Worm (Caenorhabditis elegans) whole organism, late embryonic: ENCODE measurements around the gene ZK822.9.

Source experiments
- C08G9.2 ChIP-seq: sonication (generic microtip); optimal IDR thresholded peaks from 2 replicates; lab custom pipeline; 2016; ENCODE audit warnings: mild to moderate bottlenecking, missing genetic modification characterization, moderate library complexity, missing compliant biosample characterization
- C38D4.7 ChIP-seq: fragments of 200-800 bp; sonication (Bioruptor generic); optimal IDR thresholded peaks from 2 replicates; lab custom pipeline; 2018; ENCODE audit warnings: mild to moderate bottlenecking, missing genetic modification characterization, moderate library complexity, missing compliant biosample characterization
- F13H6.1 ChIP-seq: sonication (generic microtip); optimal IDR thresholded peaks from 2 replicates; lab custom pipeline; 2016; ENCODE audit warnings: missing genetic modification characterization, missing compliant biosample characterization
- ahr-1 ChIP-seq: sonication (generic microtip); optimal IDR thresholded peaks from 2 replicates; lab custom pipeline; 2016; ENCODE audit warnings: missing genetic modification characterization, missing compliant biosample characterization
- ama-1 ChIP-seq: fragments of 150-350 bp; optimal IDR thresholded peaks from 2 replicates; lab custom pipeline; 2014
- ceh-14 ChIP-seq: sonication (generic microtip); optimal IDR thresholded peaks from 2 replicates; lab custom pipeline; 2016; ENCODE audit warnings: missing genotype, missing genetic modification characterization, missing compliant biosample characterization
- ceh-2 ChIP-seq: sonication (generic microtip); optimal IDR thresholded peaks from 2 replicates; lab custom pipeline; 2016; ENCODE audit warnings: missing genotype, missing genetic modification characterization, missing compliant biosample characterization
- ceh-24 ChIP-seq: sonication (generic microtip); optimal IDR thresholded peaks from 2 replicates; lab custom pipeline; 2016; ENCODE audit warnings: mild to moderate bottlenecking, missing genetic modification characterization, missing compliant biosample characterization
- ceh-30 ChIP-seq: fragments of 150-350 bp; optimal IDR thresholded peaks from 2 replicates; lab custom pipeline; 2014; ENCODE audit warnings: missing biosample characterization, missing genetic modification characterization
- ceh-31 ChIP-seq: sonication (generic microtip); optimal IDR thresholded peaks from 2 replicates; lab custom pipeline; 2016; ENCODE audit warnings: missing genetic modification characterization, missing compliant biosample characterization
- ceh-34 ChIP-seq: sonication (generic microtip); optimal IDR thresholded peaks from 2 replicates; lab custom pipeline; 2016; ENCODE audit warnings: mild to moderate bottlenecking, missing genetic modification characterization, missing compliant biosample characterization
- ceh-48 ChIP-seq: sonication (generic microtip); optimal IDR thresholded peaks from 2 replicates; lab custom pipeline; 2016; ENCODE audit warnings: missing genetic modification characterization, inconsistent platforms, missing compliant biosample characterization
- ceh-9 ChIP-seq: sonication (generic microtip); optimal IDR thresholded peaks from 2 replicates; lab custom pipeline; 2016; ENCODE audit warnings: mild to moderate bottlenecking, missing genetic modification characterization, inconsistent platforms, missing compliant biosample characterization
- che-1 ChIP-seq: sonication (generic microtip); optimal IDR thresholded peaks from 2 replicates; lab custom pipeline; 2016; ENCODE audit warnings: mild to moderate bottlenecking, missing genetic modification characterization, missing compliant biosample characterization
- elt-4 ChIP-seq: sonication (generic microtip); optimal IDR thresholded peaks from 2 replicates; lab custom pipeline; 2016; ENCODE audit warnings: missing genetic modification characterization, missing compliant biosample characterization
- eyg-1 ChIP-seq: sonication (generic microtip); optimal IDR thresholded peaks from 2 replicates; lab custom pipeline; 2016; ENCODE audit warnings: missing genotype, missing genetic modification characterization, missing compliant biosample characterization
- fax-1 ChIP-seq: sonication (generic microtip); optimal IDR thresholded peaks from 2 replicates; lab custom pipeline; 2016; ENCODE audit warnings: missing genotype, missing genetic modification characterization, missing compliant biosample characterization
- lim-6 ChIP-seq: sonication (generic microtip); optimal IDR thresholded peaks from 2 replicates; lab custom pipeline; 2016; ENCODE audit warnings: missing genetic modification characterization, missing compliant biosample characterization
- nfya-1 ChIP-seq: sonication (generic microtip); optimal IDR thresholded peaks from 2 replicates; lab custom pipeline; 2017; ENCODE audit warnings: missing genetic modification characterization, mild to moderate bottlenecking, missing compliant biosample characterization, antibody characterized with exemption, moderate library complexity
- nhr-11 ChIP-seq: fragments of 150-350 bp; optimal IDR thresholded peaks from 2 replicates; lab custom pipeline; 2014; ENCODE audit warnings: missing biosample characterization, missing genetic modification characterization
- nhr-232 ChIP-seq: sonication (generic microtip); optimal IDR thresholded peaks from 2 replicates; lab custom pipeline; 2016; ENCODE audit warnings: missing genetic modification characterization, missing compliant biosample characterization
- npax-4 ChIP-seq: sonication (generic microtip); optimal IDR thresholded peaks from 2 replicates; lab custom pipeline; 2016; ENCODE audit warnings: missing genetic modification characterization, missing compliant biosample characterization
- odd-2 ChIP-seq: sonication (generic microtip); optimal IDR thresholded peaks from 2 replicates; lab custom pipeline; 2017; ENCODE audit warnings: antibody characterized with exemption, mild to moderate bottlenecking, missing genetic modification characterization, missing compliant biosample characterization
- pag-3 ChIP-seq: sonication (generic microtip); optimal IDR thresholded peaks from 2 replicates; lab custom pipeline; 2016; ENCODE audit warnings: missing compliant biosample characterization, missing genetic modification characterization, borderline replicate concordance
- pat-9 ChIP-seq: fragments of 200-800 bp; sonication (Bioruptor generic); optimal IDR thresholded peaks from 2 replicates; lab custom pipeline; 2018; ENCODE audit warnings: mild to moderate bottlenecking, missing genetic modification characterization, moderate library complexity, missing compliant biosample characterization
- pax-1 ChIP-seq: fragments of 150-350 bp; optimal IDR thresholded peaks from 2 replicates; lab custom pipeline; 2014; ENCODE audit warnings: missing biosample characterization, missing genetic modification characterization
- pha-2 ChIP-seq: sonication (generic microtip); optimal IDR thresholded peaks from 2 replicates; lab custom pipeline; 2017; ENCODE audit warnings: mild to moderate bottlenecking, missing genetic modification characterization, missing compliant biosample characterization
- tbx-2 ChIP-seq: sonication (generic microtip); optimal IDR thresholded peaks from 2 replicates; lab custom pipeline; 2016; ENCODE audit warnings: missing genetic modification characterization, missing compliant biosample characterization
- ttx-3 ChIP-seq: sonication (generic microtip); optimal IDR thresholded peaks from 2 replicates; lab custom pipeline; 2016; ENCODE audit warnings: missing genetic modification reagents, missing genetic modification characterization, missing compliant biosample characterization
- unc-42 ChIP-seq: sonication (generic microtip); optimal IDR thresholded peaks from 2 replicates; lab custom pipeline; 2016; ENCODE audit warnings: missing genotype, missing genetic modification characterization, missing compliant biosample characterization
- unc-55 ChIP-seq: sonication (generic microtip); optimal IDR thresholded peaks from 2 replicates; lab custom pipeline; 2017; ENCODE audit warnings: missing biosample characterization, missing genetic modification reagents, missing genetic modification characterization
- zip-5 ChIP-seq: sonication (generic microtip); optimal IDR thresholded peaks from 2 replicates; lab custom pipeline; 2016; ENCODE audit warnings: missing genetic modification characterization, missing compliant biosample characterization
- ztf-16 ChIP-seq: sonication (generic microtip); optimal IDR thresholded peaks from 2 replicates; lab custom pipeline; 2017; ENCODE audit warnings: missing genetic modification characterization, missing compliant biosample characterization

Gene ZK822.9

DNA sequence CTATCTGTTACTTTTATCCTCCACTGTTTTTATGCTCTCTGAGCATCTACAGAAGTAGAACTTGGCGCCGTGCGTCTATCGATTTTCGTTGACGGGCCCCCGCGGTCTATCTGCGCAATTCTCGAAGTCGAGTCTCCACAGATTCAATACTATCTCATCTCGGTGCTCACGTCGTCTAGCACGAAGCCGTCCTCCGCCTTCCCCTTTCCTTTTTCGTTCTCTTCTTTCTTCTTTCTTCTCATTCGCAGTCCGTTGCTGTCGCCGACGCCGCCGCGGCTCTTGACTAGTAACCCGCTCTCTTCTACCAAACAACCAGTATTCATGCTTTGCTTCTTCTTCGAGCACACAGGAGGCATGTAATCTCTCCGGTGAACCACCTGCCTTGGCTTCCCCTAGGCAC, 44.7 kb upstream of the ZK822.9 start (continued):
- TF ChIP-seq elt-4 (tag; lab: Kevin White, UChicago) (peak; percentile 1), ceh-14 (no peak)

DNA sequence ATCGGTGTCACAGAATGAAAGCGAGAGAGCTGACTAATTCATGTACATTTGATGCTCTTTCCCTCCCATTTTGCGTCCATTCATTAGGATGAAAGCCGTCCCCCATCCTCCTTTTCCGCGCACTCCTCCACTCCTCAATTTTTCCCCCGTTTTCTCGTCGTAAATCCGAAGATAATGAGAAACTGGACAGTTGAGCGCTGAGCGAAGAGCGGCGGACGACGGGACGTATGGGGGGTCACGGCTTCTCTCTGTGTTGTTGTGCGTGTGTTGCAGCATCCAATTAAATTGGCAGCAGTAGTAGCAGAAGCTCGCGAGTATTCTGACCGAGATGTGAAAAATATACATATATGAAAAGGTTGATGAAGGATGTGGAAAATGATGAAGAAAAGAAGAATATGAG, 43.8 kb upstream of the ZK822.9 start:
- TF ChIP-seq ceh-9 (tag; lab: Kevin White, UChicago) = peak; percentile 27
- TF ChIP-seq ceh-31 (tag; lab: Kevin White, UChicago) = peak; percentile 18
- TF ChIP-seq ceh-14 = peak; percentile 64
- TF ChIP-seq unc-42 (tag; lab: Kevin White, UChicago) = peak; percentile 66
- peak; percentile 16 for TF ChIP-seq nfya-1 (tag; lab: Kevin White, UChicago)
- peak; percentile 41 for TF ChIP-seq ttx-3 (tag; lab: Kevin White, UChicago)
- no peak for TF ChIP-seq C08G9.2 (tag; lab: Kevin White, UChicago)
- no peak for TF ChIP-seq ahr-1 (tag; lab: Kevin White, UChicago)
- peak; percentile 45 for TF ChIP-seq lim-6

DNA sequence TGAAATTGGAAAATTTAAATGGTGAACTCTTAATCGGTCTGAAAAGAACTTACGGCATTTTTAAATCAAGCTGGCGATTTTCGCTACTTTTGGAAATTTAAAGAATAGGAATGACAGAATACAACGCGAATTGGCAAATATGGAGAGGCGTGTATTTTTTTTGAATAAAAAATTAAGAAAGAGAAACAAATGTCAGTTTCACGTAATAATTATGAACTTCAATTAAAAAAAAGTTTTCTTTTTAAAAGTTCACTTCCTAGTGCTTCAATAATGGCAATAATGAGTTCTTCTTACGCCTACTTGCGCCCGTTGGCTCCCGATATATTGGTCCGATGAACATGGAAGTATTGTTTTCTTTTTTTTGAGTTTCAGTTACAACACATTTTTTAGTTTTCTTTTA, 38.1 kb upstream of the ZK822.9 start, which contains the start of gene pph-2:
Gene pph-2, minus strand, starts transcription at position 101 of the 400 bp plus-strand sequence.
- TF ChIP-seq ttx-3 (tag; lab: Kevin White, UChicago) (no peak), ceh-48 (tag; lab: Kevin White, UChicago) (no peak), npax-4 (tag; lab: Kevin White, UChicago) (no peak), ceh-34 (tag; lab: Kevin White, UChicago) (no peak), che-1 (tag; lab: Kevin White, UChicago) (no peak), nfya-1 (tag; lab: Kevin White, UChicago) (no peak), F13H6.1 (tag; lab: Kevin White, UChicago) (no peak), ztf-16 (tag; lab: Kevin White, UChicago) (no peak), odd-2 (tag; lab: Kevin White, UChicago) (no peak), ceh-24 (tag; lab: Kevin White, UChicago) (no peak), C38D4.7 (no peak), unc-55 (GFP tag; lab: Kevin White, UChicago) (no peak)

DNA sequence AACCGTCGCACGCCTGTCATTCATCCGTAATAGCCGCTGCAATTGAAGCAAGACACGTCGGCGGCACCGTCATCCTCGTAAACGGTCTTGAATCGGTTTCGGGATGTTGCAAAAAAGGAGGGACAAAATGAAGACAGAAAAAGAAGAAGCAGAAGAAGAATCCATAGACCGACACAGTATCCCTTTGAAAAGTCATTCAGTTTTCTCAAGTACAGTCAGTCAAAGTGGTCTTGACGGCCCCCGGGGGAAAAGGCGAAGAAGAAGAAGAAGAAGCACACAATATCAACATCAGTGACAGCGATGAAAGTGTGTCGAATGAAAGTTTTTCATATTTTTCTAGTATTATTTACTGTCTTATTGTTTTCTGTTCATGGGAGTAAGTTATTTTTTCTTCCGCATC, 37.5 kb upstream of the ZK822.9 start, which contains the start of gene cutl-27:
Gene cutl-27, plus strand, starts transcription at position 301 of the 400 bp plus-strand sequence.
- TF ChIP-seq ceh-30 (tag; lab: Kevin White, UChicago) (no peak), nhr-232 (no peak), tbx-2 (tag; lab: Kevin White, UChicago) (no peak), pax-1 (tag; lab: Kevin White, UChicago) (no peak), pat-9 (tag; lab: Kevin White, UChicago) (no peak), pha-2 (tag; lab: Kevin White, UChicago) (no peak), zip-5 (tag; lab: Kevin White, UChicago) (no peak), ama-1 (no peak), nfya-1 (tag; lab: Kevin White, UChicago) (no peak)

DNA sequence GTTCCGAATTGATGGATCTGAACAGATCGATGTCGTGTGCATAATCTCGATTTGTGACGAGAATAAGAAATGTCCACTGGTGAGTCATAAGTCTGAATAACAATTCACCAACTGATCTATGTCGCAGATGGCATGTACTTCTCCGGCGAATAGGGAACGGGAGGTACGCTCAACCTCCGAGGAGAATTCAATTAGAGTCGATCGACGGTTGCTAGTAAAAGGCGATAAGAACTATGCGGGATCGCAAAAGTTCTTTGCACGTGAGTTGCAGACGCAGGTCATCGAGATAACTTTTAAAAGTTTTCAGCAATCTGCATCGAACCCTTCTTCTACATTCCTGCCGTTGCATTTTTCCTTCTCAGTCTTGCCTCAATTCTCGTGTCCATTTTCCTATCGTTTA, 33.2 kb upstream of the ZK822.9 start:
- no peak for TF ChIP-seq pax-1 (tag; lab: Kevin White, UChicago)
- TF ChIP-seq nhr-11 = no peak
- TF ChIP-seq eyg-1 (tag; lab: Kevin White, UChicago) = no peak

DNA sequence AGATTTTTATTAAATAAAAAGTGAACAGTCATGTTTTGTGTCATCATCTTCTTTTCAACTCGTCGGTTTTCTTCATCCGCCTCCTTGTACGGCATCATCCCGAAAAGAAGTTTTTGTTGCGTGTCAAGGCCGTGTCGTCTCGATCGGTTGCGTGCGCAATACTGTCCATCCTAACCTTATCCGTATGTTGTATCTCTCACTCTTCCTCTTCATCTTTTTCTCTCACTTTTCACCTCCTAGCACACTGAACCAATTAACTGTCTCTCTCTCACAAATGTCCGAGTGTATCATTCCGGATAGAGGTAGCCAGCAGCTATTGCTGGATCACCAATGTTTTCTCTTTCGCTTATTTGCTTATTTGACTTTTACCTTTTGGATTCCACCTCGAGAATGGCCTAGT, 32.3 kb upstream of the ZK822.9 start:
- TF ChIP-seq pag-3 (tag; lab: Kevin White, UChicago) = no peak
- TF ChIP-seq ceh-9 (tag; lab: Kevin White, UChicago) = no peak
- no peak for TF ChIP-seq nhr-11
- TF ChIP-seq fax-1 (tag; lab: Kevin White, UChicago) = no peak
- no peak for TF ChIP-seq che-1 (tag; lab: Kevin White, UChicago)
- no peak for TF ChIP-seq ceh-2
- TF ChIP-seq pha-2 (tag; lab: Kevin White, UChicago) = no peak
- TF ChIP-seq ttx-3 (tag; lab: Kevin White, UChicago) = no peak
